Fruit fly (Drosophila melanogaster) whole organism, embryonic: ENCODE measurements around the gene Vps13D.

ENCODE experiments used
- Atf6 ChIP-seq: fragments of 200-800 bp; sonication (Bioruptor generic); IDR thresholded peaks from 2 replicates; pipeline ENCODE4 v1.3.6; 2022; ENCODE audit warnings: missing biosample characterization, missing genetic modification characterization
- Bdp1 ChIP-seq: fragments of 200-800 bp; sonication (Bioruptor generic); optimal IDR thresholded peaks from 3 replicates; lab custom pipeline; 2016; ENCODE audit warnings: missing biosample characterization, missing genetic modification characterization
- Bteb2 ChIP-seq: fragments of 200-800 bp; sonication (Bioruptor generic); optimal IDR thresholded peaks from 2 replicates; lab custom pipeline; 2016; ENCODE audit warnings: missing biosample characterization, missing genetic modification characterization
- CG10147 ChIP-seq: fragments of 200-800 bp; sonication (Bioruptor generic); optimal IDR thresholded peaks from 2 replicates; lab custom pipeline; 2019; ENCODE audit warnings: missing biosample characterization, mild to moderate bottlenecking, missing genetic modification characterization, moderate library complexity
- CG10267 ChIP-seq: fragments of 200-800 bp; sonication (Bioruptor generic); optimal IDR thresholded peaks from 2 replicates; lab custom pipeline; 2018; ENCODE audit warnings: missing biosample characterization, mild to moderate bottlenecking, missing genetic modification characterization, moderate library complexity
- CG10321 ChIP-seq: fragments of 200-800 bp; sonication (Bioruptor generic); IDR thresholded peaks from 2 replicates; pipeline ENCODE4 v1.3.6; 2022; ENCODE audit warnings: missing biosample characterization, missing genetic modification characterization
- CG10543 ChIP-seq: fragments of 200-800 bp; sonication (Bioruptor generic); optimal IDR thresholded peaks from 3 replicates; lab custom pipeline; 2017; ENCODE audit warnings: missing biosample characterization, mild to moderate bottlenecking, missing genetic modification characterization, moderate library complexity
- CG10654 ChIP-seq: fragments of 200-800 bp; sonication (Bioruptor generic); optimal IDR thresholded peaks from 2 replicates; lab custom pipeline; 2016; ENCODE audit warnings: missing biosample characterization, missing genetic modification characterization
- CG11696 ChIP-seq: fragments of 200-800 bp; sonication (Bioruptor generic); IDR thresholded peaks from 2 replicates; pipeline ENCODE4 v1.3.6; 2022; ENCODE audit warnings: missing biosample characterization, missing genetic modification characterization
- CG12104 ChIP-seq: fragments of 200-800 bp; sonication (Bioruptor generic); optimal IDR thresholded peaks from 3 replicates; lab custom pipeline; 2016; ENCODE audit warnings: missing biosample characterization, missing genetic modification characterization
- CG12219 ChIP-seq: fragments of 200-800 bp; sonication (Bioruptor generic); optimal IDR thresholded peaks from 3 replicates; lab custom pipeline; 2018; ENCODE audit warnings: missing biosample characterization, mild to moderate bottlenecking, missing genetic modification characterization
- CG16813 ChIP-seq: fragments of 200-800 bp; sonication (Bioruptor generic); IDR thresholded peaks from 3 replicates; pipeline ENCODE4 v1.3.6; 2022; ENCODE audit warnings: missing biosample characterization, missing genetic modification characterization; ENCODE audit not compliant: partially characterized antibody
- CG1792 ChIP-seq: fragments of 200-800 bp; sonication (Bioruptor generic); optimal IDR thresholded peaks from 2 replicates; lab custom pipeline; 2016; ENCODE audit warnings: missing biosample characterization, missing genetic modification characterization
- CG31441 ChIP-seq: fragments of 200-800 bp; sonication (Bioruptor generic); IDR thresholded peaks from 2 replicates; pipeline ENCODE4 v1.3.6; 2022; ENCODE audit warnings: missing biosample characterization, missing genetic modification characterization
- CG4854 ChIP-seq: fragments of 200-800 bp; sonication (Bioruptor generic); optimal IDR thresholded peaks from 2 replicates; lab custom pipeline; 2016; ENCODE audit warnings: missing biosample characterization, missing genetic modification characterization, inconsistent platforms
- CG5953 ChIP-seq: fragments of 200-800 bp; sonication (Bioruptor generic); IDR thresholded peaks from 2 replicates; pipeline ENCODE4 v1.3.6; 2022; ENCODE audit warnings: missing biosample characterization, missing genetic modification characterization
- CG6175 ChIP-seq: fragments of 200-800 bp; sonication (Bioruptor generic); IDR thresholded peaks from 3 replicates; pipeline ENCODE4 v1.3.6; 2022; ENCODE audit warnings: missing biosample characterization, missing genetic modification characterization
- CG7786 ChIP-seq: fragments of 200-800 bp; sonication (Bioruptor generic); optimal IDR thresholded peaks from 2 replicates; lab custom pipeline; 2016; ENCODE audit warnings: missing biosample characterization, missing genetic modification characterization
- CHES-1-like ChIP-seq: fragments of 200-800 bp; sonication (Bioruptor generic); optimal IDR thresholded peaks from 2 replicates; lab custom pipeline; 2016; ENCODE audit warnings: missing biosample characterization, missing genetic modification characterization
- Camta ChIP-seq: fragments of 200-800 bp; sonication (Bioruptor generic); optimal IDR thresholded peaks from 2 replicates; lab custom pipeline; 2016; ENCODE audit warnings: missing biosample characterization, missing genetic modification characterization
- Dad ChIP-seq: fragments of 200-800 bp; sonication (Bioruptor generic); optimal IDR thresholded peaks from 3 replicates; lab custom pipeline; 2016; ENCODE audit warnings: missing biosample characterization, missing genetic modification characterization
- Dek ChIP-seq: fragments of 200-800 bp; sonication (Bioruptor generic); optimal IDR thresholded peaks from 3 replicates; lab custom pipeline; 2019; ENCODE audit warnings: missing biosample characterization, mild to moderate bottlenecking, missing genetic modification characterization, moderate library complexity
- Dip2 ChIP-seq: fragments of 200-800 bp; sonication (Bioruptor generic); IDR thresholded peaks from 2 replicates; pipeline ENCODE4 v1.3.6; 2022; ENCODE audit warnings: missing biosample characterization, missing genetic modification characterization
- HLH54F ChIP-seq: fragments of 200-800 bp; sonication (Bioruptor generic); optimal IDR thresholded peaks from 3 replicates; lab custom pipeline; 2016; ENCODE audit warnings: missing biosample characterization, missing genetic modification characterization
- Hr3 ChIP-seq: fragments of 200-800 bp; sonication (Bioruptor generic); optimal IDR thresholded peaks from 3 replicates; lab custom pipeline; 2016; ENCODE audit warnings: missing biosample characterization, missing genetic modification characterization
- Nf-YA ChIP-seq: fragments of 200-800 bp; sonication (Bioruptor generic); IDR thresholded peaks from 2 replicates; pipeline ENCODE4 v1.3.6; 2022; ENCODE audit warnings: missing biosample characterization, missing genetic modification characterization
- PHDP ChIP-seq: fragments of 200-800 bp; sonication (Bioruptor generic); optimal IDR thresholded peaks from 3 replicates; lab custom pipeline; 2018; ENCODE audit warnings: missing biosample characterization, mild to moderate bottlenecking, missing genetic modification characterization, moderate library complexity
- Pdp1 ChIP-seq, 2 experiments: fragments of 200-800 bp; sonication (Bioruptor generic); optimal IDR thresholded peaks; 3 replicates each; lab custom pipeline; 2016; ENCODE audit warnings: missing biosample characterization in 2 of 2, missing genetic modification characterization in 2 of 2, mild to moderate bottlenecking in 1 of 2, moderate library complexity in 1 of 2
- Six4 ChIP-seq: fragments of 200-800 bp; sonication (Bioruptor generic); optimal IDR thresholded peaks from 2 replicates; lab custom pipeline; 2016; ENCODE audit warnings: missing biosample characterization, missing genetic modification characterization
- ase ChIP-seq: fragments of 200-800 bp; sonication (Bioruptor generic); IDR thresholded peaks from 3 replicates; pipeline ENCODE4 v1.3.6; 2022; ENCODE audit warnings: missing biosample characterization, missing genetic modification characterization
- cas ChIP-seq: fragments of 200-800 bp; sonication (Bioruptor generic); IDR thresholded peaks from 2 replicates; pipeline ENCODE4 v1.3.6; 2022; ENCODE audit warnings: missing biosample characterization, missing genetic modification characterization
- caup ChIP-seq: fragments of 200-800 bp; sonication (Bioruptor generic); optimal IDR thresholded peaks from 3 replicates; lab custom pipeline; 2017; ENCODE audit warnings: missing biosample characterization, mild to moderate bottlenecking, missing genetic modification characterization, moderate library complexity; ENCODE audit not compliant: severe bottlenecking
- corto ChIP-seq: fragments of 200-800 bp; sonication (Bioruptor generic); optimal IDR thresholded peaks from 2 replicates; lab custom pipeline; 2016; ENCODE audit warnings: missing biosample characterization, mild to moderate bottlenecking, missing genetic modification characterization, moderate library complexity
- emc ChIP-seq: fragments of 200-800 bp; sonication (Bioruptor generic); optimal IDR thresholded peaks from 2 replicates; lab custom pipeline; 2016; ENCODE audit warnings: missing biosample characterization, missing genetic modification characterization
- fd64A ChIP-seq: fragments of 200-800 bp; sonication (Bioruptor generic); optimal IDR thresholded peaks from 3 replicates; lab custom pipeline; 2018; ENCODE audit warnings: missing biosample characterization, mild to moderate bottlenecking, missing genetic modification characterization
- ftz-f1 ChIP-seq: fragments of 200-800 bp; sonication (Bioruptor generic); optimal IDR thresholded peaks from 2 replicates; lab custom pipeline; 2016; ENCODE audit warnings: missing biosample characterization, missing genetic modification characterization
- grn ChIP-seq: fragments of 200-800 bp; sonication (Bioruptor generic); optimal IDR thresholded peaks from 3 replicates; lab custom pipeline; 2017; ENCODE audit warnings: missing biosample characterization, missing genetic modification characterization
- kah ChIP-seq: fragments of 200-800 bp; sonication (Bioruptor generic); optimal IDR thresholded peaks from 2 replicates; lab custom pipeline; 2018; ENCODE audit warnings: missing biosample characterization, mild to moderate bottlenecking, missing genetic modification characterization
- mam ChIP-seq: fragments of 200-800 bp; sonication (Bioruptor generic); optimal IDR thresholded peaks from 3 replicates; lab custom pipeline; 2016; ENCODE audit warnings: missing biosample characterization, missing genetic modification characterization
- oc ChIP-seq: fragments of 200-800 bp; sonication (Bioruptor generic); optimal IDR thresholded peaks from 2 replicates; lab custom pipeline; 2018; ENCODE audit warnings: missing biosample characterization, mild to moderate bottlenecking, missing genetic modification characterization, moderate library complexity
- phol ChIP-seq: fragments of 200-800 bp; sonication (Bioruptor generic); optimal IDR thresholded peaks from 3 replicates; lab custom pipeline; 2018; ENCODE audit warnings: missing biosample characterization, mild to moderate bottlenecking, missing genetic modification characterization, moderate library complexity
- rib ChIP-seq: fragments of 200-800 bp; sonication (Bioruptor generic); IDR thresholded peaks from 2 replicates; pipeline ENCODE4 v1.3.6; 2022; ENCODE audit warnings: missing biosample characterization, missing genetic modification characterization
- sc ChIP-seq, 3 experiments: fragments of >200 bp in 2 of 3; fragments of 200-800 bp in 1 of 3; sonication (Bioruptor generic) in 1 of 3; optimal IDR thresholded peaks; 2 replicates in 2 of 3; 3 replicates in 1 of 3; lab custom pipeline; 2017; ENCODE audit warnings: mild to moderate bottlenecking in 1 of 3, missing biosample characterization in 1 of 3, missing genetic modification characterization in 1 of 3, missing genetic modification reagents in 1 of 3
- sim ChIP-seq: fragments of 200-800 bp; sonication (Bioruptor generic); IDR thresholded peaks from 2 replicates; pipeline ENCODE4 v1.3.6; 2022; ENCODE audit warnings: missing biosample characterization, missing genetic modification characterization
- sob ChIP-seq: fragments of 200-800 bp; sonication (Bioruptor generic); IDR thresholded peaks from 2 replicates; pipeline ENCODE4 v1.3.6; 2022; ENCODE audit warnings: missing biosample characterization, missing genetic modification characterization
- stwl ChIP-seq: fragments of 200-800 bp; sonication (Bioruptor generic); optimal IDR thresholded peaks from 3 replicates; lab custom pipeline; 2018; ENCODE audit warnings: missing biosample characterization, mild to moderate bottlenecking, missing genetic modification characterization, moderate library complexity
- yki ChIP-seq: fragments of >200 bp; optimal IDR thresholded peaks from 3 replicates; lab custom pipeline; 2018
- zfh1 ChIP-seq: fragments of 200-800 bp; sonication (Bioruptor generic); IDR thresholded peaks from 3 replicates; pipeline ENCODE4 v1.3.6; 2022; ENCODE audit warnings: missing biosample characterization, missing genetic modification characterization

The Vps13D gene

dm6 chr3L:12749567-12750535 lies 5.0 kb upstream of the Vps13D start, which contains the start of the genes Klc and CG10984 (continued):
- TF ChIP-seq CG7786 (GFP tag; lab: Kevin White, UChicago) (peak; percentile 66), emc (GFP tag; lab: Kevin White, UChicago) (no peak), Bdp1 (GFP tag; lab: Kevin White, UChicago) (no peak), CG6175 (GFP tag; lab: Robert Waterston, UW) (no peak), oc (tag; lab: Kevin White, UChicago) (no peak), CG11696 (0 out of 2 replicates have a peak, but pooled peaks have one; percentile 40), CG10267 (tag; lab: Kevin White, UChicago) (peak; percentile 42), CG10147 (peak; percentile 56), PHDP (tag; lab: Kevin White, UChicago) (peak; percentile 60), yki (no peak), CG12104 (GFP tag; lab: Kevin White, UChicago) (peak; percentile 36), CG10543 (GFP tag; lab: Kevin White, UChicago) (no peak), Hr3 (GFP tag; lab: Kevin White, UChicago) (peak; percentile 43), CG10654 (peak; percentile 42), HLH54F (peak; percentile 47), Dek (no peak), rib (GFP tag; lab: Robert Waterston, UW) (no peak), CG10321 (GFP tag; lab: Robert Waterston, UW) (no peak), CG5953 (GFP tag; lab: Robert Waterston, UW) (no peak), ase (GFP tag; lab: Robert Waterston, UW) (no peak), Dip2 (GFP tag; lab: Robert Waterston, UW) (no peak), CG31441 (no peak; the same call in 1 of the 2 replicates), Dad (GFP tag; lab: Kevin White, UChicago) (peak; percentile 44), Pdp1 (GFP tag; optimal IDR thresholded peaks at IDR 0.05; lab: Kevin White, UChicago) (peak; percentile 51 to 77), mam (GFP tag; lab: Kevin White, UChicago) (peak; percentile 63), CG4854 (GFP tag; lab: Kevin White, UChicago) (peak; percentile 41), ftz-f1 (no peak), kah (no peak), sob (GFP tag; lab: Robert Waterston, UW) (peak; percentile 79), cas (peak; percentile 13; the same call in 1 of the 2 replicates), fd64A (GFP tag; lab: Kevin White, UChicago) (no peak), corto (GFP tag; lab: Kevin White, UChicago) (peak; percentile 7), Bteb2 (GFP tag; lab: Kevin White, UChicago) (peak; percentile 54), Nf-YA (0 out of 2 replicates have a peak, but pooled peaks have one; percentile 59), CG12219 (GFP tag; lab: Kevin White, UChicago) (no peak), phol (tag; lab: Kevin White, UChicago) (peak; percentile 48), sc (optimal IDR thresholded peaks at IDR 0.05; lab: Kevin White, UChicago) (no peak), sc (GFP tag; optimal IDR thresholded peaks at IDR 0.05; lab: Kevin White, UChicago) (no peak), Camta (GFP tag; lab: Kevin White, UChicago) (peak; percentile 63), zfh1 (peak; percentile 82), CG16813 (GFP tag; lab: Robert Waterston, UW) (no peak), sim (GFP tag; lab: Robert Waterston, UW) (0 out of 2 replicates have a peak, but pooled peaks have one; percentile 20), Six4 (GFP tag; lab: Kevin White, UChicago) (peak; percentile 56), grn (GFP tag; lab: Kevin White, UChicago) (peak; percentile 22), stwl (peak; percentile 45), CG1792 (GFP tag; lab: Kevin White, UChicago) (peak; percentile 46), Atf6 (peak; percentile 74), CHES-1-like (peak; percentile 66), caup (peak; percentile 57)
